Fruit fly (Drosophila melanogaster): Measurements from ENCODE around the gene Mpi.

Gene Mpi

dm6 chr3R:9747272-9747874 lies 12.0 kb upstream of the Mpi start, which contains the start of gene CG12948:
Gene CG12948 (minus strand): TSS chr3R:9747744.
- peak; percentile 53 for TF ChIP-seq CG15710 (tag; optimal IDR thresholded peaks at IDR 0.05)
- TF ChIP-seq EcR (GFP tag; optimal IDR thresholded peaks at IDR 0.05): peak; percentile 51
- peak; percentile 24; the same call in 1 of the 2 replicates for TF ChIP-seq CG32121 (GFP tag; IDR thresholded peaks at IDR 0.05)
- peak; percentile 29 for TF ChIP-seq gl (tag; optimal IDR thresholded peaks at IDR 0.05)
- TF ChIP-seq fd96Ca (GFP tag; IDR thresholded peaks at IDR 0.05): peak; percentile 7; the same call in 1 of the 3 replicates
- TF ChIP-seq CG9948 (tag; optimal IDR thresholded peaks at IDR 0.05): peak; percentile 24
- TF ChIP-seq CG14655 (GFP tag; optimal IDR thresholded peaks at IDR 0.05): no peak
- no peak for TF ChIP-seq D1 (tag; optimal IDR thresholded peaks at IDR 0.05)
- no peak for TF ChIP-seq CG34367 (tag; optimal IDR thresholded peaks at IDR 0.05)
- peak; percentile 35; the same call in 1 of the 2 replicates for TF ChIP-seq Ets98B (GFP tag; IDR thresholded peaks at IDR 0.05)
- TF ChIP-seq CG8301 (tag; optimal IDR thresholded peaks at IDR 0.05): no peak
- TF ChIP-seq CG13204 (GFP tag; optimal IDR thresholded peaks at IDR 0.05): no peak
- peak; percentile 23 for TF ChIP-seq CG17806 (tag; optimal IDR thresholded peaks at IDR 0.05)
- TF ChIP-seq CG4496 (GFP tag; IDR thresholded peaks at IDR 0.05): peak; percentile 47; the same call in 1 of the 3 replicates
- TF ChIP-seq Snoo (tag; optimal IDR thresholded peaks at IDR 0.05): peak; percentile 55
- no peak for TF ChIP-seq Pif1A (GFP tag; optimal IDR thresholded peaks at IDR 0.05)
- no peak for TF ChIP-seq Pif1B (GFP tag; optimal IDR thresholded peaks at IDR 0.05)
- no peak for TF ChIP-seq CG10348 (GFP tag; IDR thresholded peaks at IDR 0.05)

dm6 chr3R:9747875-9747899 lies 11.7 kb upstream of the Mpi start, which contains the start of gene PpD3:
Gene PpD3 (plus strand): TSS chr3R:9747875.
- TF ChIP-seq Snoo (tag; optimal IDR thresholded peaks at IDR 0.05): no peak

DNA sequence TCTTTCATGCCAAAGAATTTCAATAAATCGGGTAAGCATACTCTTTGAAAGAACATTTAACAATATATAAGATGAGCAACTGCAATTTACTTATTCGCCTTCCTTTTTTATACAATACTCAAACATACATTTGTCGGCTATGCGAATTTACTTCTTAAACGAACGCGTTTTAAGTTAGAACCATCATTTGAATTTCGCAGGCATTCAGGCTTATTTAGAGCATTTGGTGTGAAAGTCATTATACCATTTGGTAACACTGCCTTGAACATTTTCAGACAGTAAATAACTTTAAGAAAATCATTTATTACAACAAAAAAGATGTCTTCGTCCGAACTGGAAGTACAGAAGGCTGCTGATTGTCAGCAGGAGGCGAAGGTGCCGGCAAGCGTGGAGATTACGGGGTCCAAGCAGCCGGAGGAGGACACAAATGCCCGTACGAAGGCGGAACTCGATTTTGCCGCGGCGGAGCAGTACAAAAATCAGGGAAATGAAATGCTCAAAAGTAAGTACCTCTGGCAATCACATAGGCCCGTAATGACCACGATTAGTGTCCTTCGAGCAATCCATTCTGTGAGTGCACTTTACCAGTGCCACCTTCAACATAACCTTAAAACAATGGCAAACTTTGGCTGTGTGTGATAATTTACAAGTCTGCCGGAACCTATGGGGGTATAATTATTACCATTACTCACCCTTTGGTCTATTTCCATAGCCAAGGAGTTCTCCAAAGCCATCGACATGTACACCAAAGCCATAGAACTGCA lies 11.3 kb upstream of the Mpi start:
- TF ChIP-seq Snoo (tag; optimal IDR thresholded peaks at IDR 0.05): no peak
- no peak for TF ChIP-seq D1 (tag; optimal IDR thresholded peaks at IDR 0.05)
- TF ChIP-seq CG8301 (tag; optimal IDR thresholded peaks at IDR 0.05): no peak
- no peak for TF ChIP-seq CG12605 (GFP tag; IDR thresholded peaks at IDR 0.05)
- TF ChIP-seq Pif1B (GFP tag; optimal IDR thresholded peaks at IDR 0.05): no peak
- TF ChIP-seq CG4496 (GFP tag; IDR thresholded peaks at IDR 0.05): no peak
- no peak for TF ChIP-seq fd96Ca (GFP tag; IDR thresholded peaks at IDR 0.05)
- TF ChIP-seq gl (tag; optimal IDR thresholded peaks at IDR 0.05): no peak
- TF ChIP-seq CG32121 (GFP tag; IDR thresholded peaks at IDR 0.05): no peak
- no peak for TF ChIP-seq CG15710 (tag; optimal IDR thresholded peaks at IDR 0.05)
- no peak for TF ChIP-seq Ets98B (GFP tag; IDR thresholded peaks at IDR 0.05)
- TF ChIP-seq CG9948 (tag; optimal IDR thresholded peaks at IDR 0.05): no peak

DNA sequence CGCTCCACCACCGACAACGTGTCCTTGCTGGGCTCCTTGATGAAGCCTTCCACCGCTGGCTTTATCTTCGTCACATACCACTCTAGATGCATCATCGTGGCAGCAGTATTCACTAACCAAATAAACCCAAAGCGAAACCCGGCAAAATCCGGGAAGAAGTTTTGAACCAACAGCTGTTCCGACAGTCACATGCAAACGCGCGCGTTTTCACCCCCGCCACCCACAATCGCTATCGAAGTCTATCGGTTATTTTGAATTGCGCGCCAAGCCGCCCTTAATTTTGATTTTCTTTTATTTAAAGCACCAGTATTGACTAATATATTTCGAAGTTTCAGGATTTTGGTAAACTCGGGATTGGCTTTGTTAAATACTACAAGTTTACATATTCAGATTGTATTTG lies 4.9 kb upstream of the Mpi start, which contains the start of gene Tti1:
TSS of gene Tti1 (minus strand) at position 200 of the 400 bp plus-strand sequence.
- TF ChIP-seq CG4496 (GFP tag; IDR thresholded peaks at IDR 0.05) (no peak), CG8159 (tag; optimal IDR thresholded peaks at IDR 0.05) (no peak)

dm6 chr3R:9756187-9756586 lies 3.2 kb upstream of the Mpi start, which contains the start of the genes Alg12 and Rpt3R:
Gene Alg12 (plus strand): TSS chr3R:9756491.
Gene Rpt3R (minus strand): TSS chr3R:9756510.
- TF ChIP-seq EcR (GFP tag; optimal IDR thresholded peaks at IDR 0.05) (peak; percentile 54), gl (tag; optimal IDR thresholded peaks at IDR 0.05) (no peak)

dm6 chr3R:9762955-9763931 lies 3.8 kb downstream of the Mpi start, which contains the start of the genes Snap24 and CG8478:
Gene Snap24 (minus strand): TSS chr3R:9763150.
Gene CG8478 (plus strand): TSS chr3R:9763650.
- TF ChIP-seq CG9948 (tag; optimal IDR thresholded peaks at IDR 0.05) (peak; percentile 28), EcR (GFP tag; optimal IDR thresholded peaks at IDR 0.05) (no peak), gl (tag; optimal IDR thresholded peaks at IDR 0.05) (no peak), CG34367 (tag; optimal IDR thresholded peaks at IDR 0.05) (no peak), CG13204 (GFP tag; optimal IDR thresholded peaks at IDR 0.05) (no peak), fd96Ca (GFP tag; IDR thresholded peaks at IDR 0.05) (no peak), Ets98B (GFP tag; IDR thresholded peaks at IDR 0.05) (no peak), Snoo (tag; optimal IDR thresholded peaks at IDR 0.05) (peak; percentile 12), CG4496 (GFP tag; IDR thresholded peaks at IDR 0.05) (no peak), CG8301 (tag; optimal IDR thresholded peaks at IDR 0.05) (no peak), CG12605 (GFP tag; IDR thresholded peaks at IDR 0.05) (no peak), CG15710 (tag; optimal IDR thresholded peaks at IDR 0.05) (no peak), CG32121 (GFP tag; IDR thresholded peaks at IDR 0.05) (no peak), Pif1B (GFP tag; optimal IDR thresholded peaks at IDR 0.05) (no peak), CG14655 (GFP tag; optimal IDR thresholded peaks at IDR 0.05) (no peak), Pif1A (GFP tag; optimal IDR thresholded peaks at IDR 0.05) (no peak)

All from whole organism, pupa.